Worm (Caenorhabditis elegans) whole organism, L4 larva: Measurements from ENCODE around the gene C50H11.8.
A peak's percentile ranks its signal among the peaks of the same experiment; 100 is the strongest.

Source experiments
- F10B5.3 ChIP-seq: sonication (generic microtip); optimal IDR thresholded peaks from 2 replicates; lab custom pipeline; 2016; ENCODE audit warnings: mild to moderate bottlenecking, missing genetic modification characterization, missing compliant biosample characterization
- F37D6.2 ChIP-seq: sonication (generic microtip); optimal IDR thresholded peaks from 2 replicates; lab custom pipeline; 2016; ENCODE audit warnings: mild to moderate bottlenecking, missing genetic modification characterization, missing compliant biosample characterization
- F44E2.7 ChIP-seq: fragments of 200-800 bp; sonication (Bioruptor generic); IDR thresholded peaks from 2 replicates; pipeline ENCODE4 v2.1.2; 2022; ENCODE audit warnings: missing genetic modification characterization, missing compliant biosample characterization
- F49E8.2 ChIP-seq: sonication (generic microtip); optimal IDR thresholded peaks from 2 replicates; lab custom pipeline; 2016; ENCODE audit warnings: missing compliant biosample characterization, mild to moderate bottlenecking, missing genetic modification characterization, borderline replicate concordance
- T26A8.4 ChIP-seq: fragments of 200-800 bp; sonication (Bioruptor generic); IDR thresholded peaks from 2 replicates; pipeline ENCODE4 v1.3.6; 2022; ENCODE audit warnings: missing genetic modification characterization, missing compliant biosample characterization
- Y105C5A.15 ChIP-seq: fragments of 200-800 bp; sonication (Bioruptor generic); IDR thresholded peaks from 2 replicates; pipeline ENCODE4 v1.3.6; 2022; ENCODE audit warnings: missing genetic modification characterization, missing compliant biosample characterization
- Y75B8A.6 ChIP-seq: fragments of 200-800 bp; sonication (Bioruptor generic); IDR thresholded peaks from 2 replicates; pipeline ENCODE4 v1.3.6; 2022; ENCODE audit warnings: missing genetic modification reagents, missing genetic modification characterization, missing compliant biosample characterization
- aha-1 ChIP-seq: fragments of 150-350 bp; peaks from one replicate; lab custom pipeline; 2014; ENCODE audit warnings: missing biosample characterization, missing genetic modification characterization
- aly-2 ChIP-seq: sonication (generic microtip); optimal IDR thresholded peaks from 2 replicates; lab custom pipeline; 2018; ENCODE audit warnings: missing biosample characterization, missing genetic modification characterization
- ama-1 ChIP-seq: fragments of 150-350 bp; optimal IDR thresholded peaks from 2 replicates; lab custom pipeline; 2014; ENCODE audit warnings: inconsistent platforms, mixed read lengths
- arid-1 ChIP-seq: fragments of 200-800 bp; sonication (Bioruptor generic); conservative IDR thresholded peaks from 2 replicates; pipeline ENCODE4 v1.3.6; 2022; ENCODE audit warnings: missing genetic modification reagents, missing genetic modification characterization, missing compliant biosample characterization
- ceh-20 ChIP-seq: fragments of 200-800 bp; sonication (Bioruptor generic); IDR thresholded peaks from 2 replicates; pipeline ENCODE4 v1.3.6; 2022; ENCODE audit warnings: missing genetic modification reagents, missing genetic modification characterization, missing compliant biosample characterization
- ceh-28 ChIP-seq: fragments of 150-350 bp; optimal IDR thresholded peaks from 2 replicates; lab custom pipeline; 2014; ENCODE audit warnings: missing biosample characterization, missing genetic modification reagents, missing genetic modification characterization
- cey-2 ChIP-seq: sonication (generic microtip); optimal IDR thresholded peaks from 3 replicates; lab custom pipeline; 2017; ENCODE audit warnings: missing genetic modification characterization, mild to moderate bottlenecking, missing compliant biosample characterization, antibody characterized with exemption, borderline replicate concordance; ENCODE audit not compliant: insufficient read depth
- daf-12 ChIP-seq: fragments of 150-350 bp; optimal IDR thresholded peaks from 2 replicates; lab custom pipeline; 2014; ENCODE audit warnings: missing biosample characterization, missing genetic modification reagents, missing genetic modification characterization
- daf-16 ChIP-seq, 3 experiments: sonication (generic microtip); optimal IDR thresholded peaks; 2 replicates each; lab custom pipeline; 2016 to 2017; ENCODE audit warnings: missing genetic modification characterization in 3 of 3, missing genetic modification reagents in 3 of 3, mild to moderate bottlenecking in 2 of 3, missing compliant biosample characterization in 2 of 3, missing biosample characterization in 1 of 3, moderate library complexity in 1 of 3
- daf-19 ChIP-seq: fragments of 200-800 bp; sonication (Bioruptor generic); conservative IDR thresholded peaks from 2 replicates; pipeline ENCODE4 v1.3.6; 2022; ENCODE audit warnings: missing genetic modification characterization, missing compliant biosample characterization
- dmd-8 ChIP-seq: fragments of 200-800 bp; sonication (Bioruptor generic); IDR thresholded peaks from 2 replicates; pipeline ENCODE4 v1.3.6; 2022; ENCODE audit warnings: missing genetic modification characterization, missing compliant biosample characterization
- dmd-9 ChIP-seq: fragments of 200-800 bp; sonication (Bioruptor generic); IDR thresholded peaks from 2 replicates; pipeline ENCODE4 v1.3.6; 2022; ENCODE audit warnings: missing genetic modification reagents, missing genetic modification characterization, missing compliant biosample characterization
- duxl-1 ChIP-seq: sonication (generic microtip); optimal IDR thresholded peaks from 2 replicates; lab custom pipeline; 2016; ENCODE audit warnings: mild to moderate bottlenecking, missing genetic modification characterization, moderate library complexity, missing compliant biosample characterization; ENCODE audit not compliant: poor library complexity
- dve-1 ChIP-seq: sonication (generic microtip); optimal IDR thresholded peaks from 2 replicates; lab custom pipeline; 2017; ENCODE audit warnings: antibody characterized with exemption, mild to moderate bottlenecking, missing genetic modification characterization, missing compliant biosample characterization; ENCODE audit not compliant: insufficient read depth
- egl-27 ChIP-seq: sonication (generic microtip); optimal IDR thresholded peaks from 3 replicates; lab custom pipeline; 2017; ENCODE audit warnings: missing biosample characterization, missing genetic modification reagents, missing genetic modification characterization
- lin-13 ChIP-seq: fragments of 150-350 bp; optimal IDR thresholded peaks from 2 replicates; lab custom pipeline; 2014; ENCODE audit warnings: missing biosample characterization, missing genetic modification reagents, missing genetic modification characterization
- lin-15B ChIP-seq: fragments of 150-350 bp; sonication (generic microtip); optimal IDR thresholded peaks from 3 replicates; lab custom pipeline; 2014; ENCODE audit warnings: missing biosample characterization, missing genetic modification characterization
- lin-38 ChIP-seq: fragments of 200-800 bp; sonication (Bioruptor generic); IDR thresholded peaks from 2 replicates; pipeline ENCODE4 v1.3.6; 2022; ENCODE audit warnings: missing genetic modification reagents, missing genetic modification characterization, missing compliant biosample characterization
- mxl-3 ChIP-seq: fragments of 200-800 bp; sonication (Bioruptor generic); optimal IDR thresholded peaks from 2 replicates; lab custom pipeline; 2018; ENCODE audit warnings: mild to moderate bottlenecking, missing genetic modification characterization, missing compliant biosample characterization
- nhr-237 ChIP-seq: sonication (generic microtip); optimal IDR thresholded peaks from 2 replicates; lab custom pipeline; 2017; ENCODE audit warnings: missing biosample characterization, missing genetic modification characterization
- nhr-42 ChIP-seq: fragments of 200-800 bp; sonication (Bioruptor generic); IDR thresholded peaks from 2 replicates; pipeline ENCODE4 v1.3.6; 2022; ENCODE audit warnings: missing genetic modification characterization, missing compliant biosample characterization
- nhr-48 ChIP-seq: sonication (generic microtip); optimal IDR thresholded peaks from 2 replicates; lab custom pipeline; 2016; ENCODE audit warnings: mild to moderate bottlenecking, missing genetic modification characterization, missing compliant biosample characterization
- nhr-76 ChIP-seq: fragments of 150-350 bp; optimal IDR thresholded peaks from 2 replicates; lab custom pipeline; 2014; ENCODE audit warnings: missing biosample characterization, missing genetic modification characterization
- nhr-77 ChIP-seq: fragments of 150-350 bp; optimal IDR thresholded peaks from 2 replicates; lab custom pipeline; 2014; ENCODE audit warnings: missing biosample characterization, missing genetic modification characterization
- php-3 ChIP-seq: fragments of 200-800 bp; sonication (Bioruptor generic); IDR thresholded peaks from 2 replicates; pipeline ENCODE4 v1.3.6; 2022; ENCODE audit warnings: missing genetic modification reagents, missing genetic modification characterization, missing compliant biosample characterization
- pqm-1 ChIP-seq: sonication (generic microtip); optimal IDR thresholded peaks from 2 replicates; lab custom pipeline; 2017; ENCODE audit warnings: missing biosample characterization, missing genetic modification characterization
- set-16 ChIP-seq: fragments of 200-800 bp; sonication (Bioruptor generic); IDR thresholded peaks from 2 replicates; pipeline ENCODE4 v1.3.6; 2022; ENCODE audit warnings: missing genetic modification reagents, missing genetic modification characterization, missing compliant biosample characterization
- skn-1 ChIP-seq: fragments of 150-350 bp; optimal IDR thresholded peaks from 2 replicates; lab custom pipeline; 2014; ENCODE audit warnings: missing biosample characterization, missing genetic modification characterization
- unc-62 ChIP-seq, 3 experiments: fragments of 150-350 bp in 1 of 3; sonication (generic microtip); optimal IDR thresholded peaks in 2 of 3; peaks in 1 of 3; 1 replicate in 1 of 3; 2 replicates in 2 of 3; lab custom pipeline; 2014 to 2017; ENCODE audit warnings: missing biosample characterization in 3 of 3, missing genetic modification characterization in 3 of 3, missing genetic modification reagents in 3 of 3, missing genotype in 1 of 3
- zag-1 ChIP-seq: fragments of 150-350 bp; optimal IDR thresholded peaks from 2 replicates; lab custom pipeline; 2014; ENCODE audit warnings: missing biosample characterization, missing genetic modification characterization
- ztf-11 ChIP-seq: fragments of 150-350 bp; optimal IDR thresholded peaks from 2 replicates; lab custom pipeline; 2014; ENCODE audit warnings: missing biosample characterization, missing genetic modification characterization

C50H11.8 gene

DNA sequence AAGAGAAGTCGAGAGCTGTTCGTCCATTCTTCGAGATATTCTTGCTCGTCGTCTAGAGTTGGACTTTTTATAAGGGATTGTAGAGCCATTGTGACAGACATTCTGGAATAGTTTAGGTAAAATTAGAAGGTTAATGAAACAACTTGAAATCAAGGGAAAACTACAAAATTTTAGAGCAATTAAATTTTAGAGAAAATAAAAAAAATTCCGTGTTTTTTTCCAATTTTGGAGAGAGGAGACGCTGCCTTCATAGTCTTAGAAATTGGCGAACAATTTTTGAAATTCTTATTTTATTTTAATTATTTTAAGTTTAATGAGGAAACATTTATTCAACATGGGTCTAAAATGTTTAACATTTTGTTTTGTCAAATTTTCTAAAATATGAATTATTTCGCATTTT, 17.2 kb downstream of the C50H11.8 start, which contains the start of gene C50H11.13:
Gene C50H11.13, minus strand, starts transcription at position 101 of the 400 bp plus-strand sequence.
- no peak for TF ChIP-seq nhr-42 (GFP tag; lab: Robert Waterston, UW)
- no peak for TF ChIP-seq cey-2 (tag; lab: Kevin White, UChicago)
- no peak for TF ChIP-seq daf-19 (GFP tag; lab: Robert Waterston, UW)
- no peak for TF ChIP-seq nhr-76 (tag; lab: Kevin White, UChicago)
- TF ChIP-seq skn-1 (tag; lab: Kevin White, UChicago), result no peak
- no peak for TF ChIP-seq zag-1
- TF ChIP-seq F37D6.2 (tag; lab: Kevin White, UChicago), result no peak
- TF ChIP-seq nhr-237 (tag; lab: Kevin White, UChicago), result no peak
- TF ChIP-seq, all 104 proteins: peak for 0

DNA sequence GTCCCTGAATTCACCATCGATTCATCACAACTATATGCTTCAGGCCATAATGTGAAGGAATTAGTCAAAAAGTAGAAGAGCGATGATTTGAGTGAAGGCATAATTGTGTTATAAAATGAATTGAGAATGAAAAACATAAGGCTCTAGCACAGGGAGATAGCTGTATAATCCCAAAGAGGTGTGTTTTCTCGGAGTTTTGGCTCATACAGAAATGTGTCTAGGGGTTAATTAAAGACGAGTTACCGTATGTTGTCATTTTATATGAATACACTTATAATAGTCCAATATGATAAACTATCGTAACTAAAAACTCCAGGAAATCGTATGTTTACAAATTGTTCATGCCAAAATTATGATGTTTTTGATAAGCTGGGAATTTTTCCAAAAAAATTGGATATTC, 26.4 kb downstream of the C50H11.8 start, which contains the start of gene srt-5:
Gene srt-5, minus strand, starts transcription at position 101 of the 400 bp plus-strand sequence.
- TF ChIP-seq dmd-8 (GFP tag; lab: Robert Waterston, UW) (no peak), egl-27 (tag; lab: Kevin White, UChicago) (no peak), nhr-42 (GFP tag; lab: Robert Waterston, UW) (no peak), unc-62 (GFP tag; optimal IDR thresholded peaks at IDR 0.05 in 1 of 2; lab: Kevin White, UChicago) (peak in 1 of 2 experiments; percentile 61), unc-62 (tag; optimal IDR thresholded peaks at IDR 0.05; lab: Kevin White, UChicago) (no peak), lin-15B (tag; lab: Kevin White, UChicago) (no peak), Y75B8A.6 (GFP tag; lab: Robert Waterston, UW) (no peak), php-3 (GFP tag; lab: Robert Waterston, UW) (no peak)

DNA sequence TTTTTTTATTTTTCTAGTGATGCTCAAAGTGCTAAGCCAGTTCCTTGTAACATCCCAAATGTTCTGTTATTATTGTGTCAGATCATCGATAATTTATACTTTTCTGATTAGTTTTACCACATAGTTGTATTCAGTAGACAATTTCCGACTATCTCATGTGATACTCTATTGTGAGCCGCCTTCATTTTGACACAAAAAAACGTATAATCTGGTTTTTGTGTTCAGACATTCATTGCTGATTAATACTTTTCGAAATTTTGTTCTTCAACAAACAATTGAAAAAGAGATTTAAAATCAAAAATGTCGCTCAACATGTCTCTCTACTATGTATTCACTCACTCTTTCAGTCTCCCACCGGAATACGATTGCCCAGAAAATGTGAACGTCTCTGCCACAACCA, 27.1 kb downstream of the C50H11.8 start, which contains the start of gene srt-7:
Gene srt-7, plus strand, starts transcription at position 301 of the 400 bp plus-strand sequence.
- TF ChIP-seq ama-1 (lab: Kevin White, UChicago) (no peak), daf-12 (tag; lab: Kevin White, UChicago) (no peak), T26A8.4 (GFP tag; lab: Robert Waterston, UW) (no peak), Y105C5A.15 (no peak), Y75B8A.6 (GFP tag; lab: Robert Waterston, UW) (no peak), set-16 (no peak), daf-16 (GFP tag; optimal IDR thresholded peaks at IDR 0.05; lab: Kevin White, UChicago) (no peak), daf-16 (tag; optimal IDR thresholded peaks at IDR 0.05; lab: Kevin White, UChicago) (no peak), nhr-48 (tag; lab: Kevin White, UChicago) (no peak), skn-1 (tag; lab: Kevin White, UChicago) (no peak), dmd-8 (GFP tag; lab: Robert Waterston, UW) (no peak), ztf-11 (tag; lab: Kevin White, UChicago) (no peak), nhr-42 (GFP tag; lab: Robert Waterston, UW) (no peak), pqm-1 (no peak)

DNA sequence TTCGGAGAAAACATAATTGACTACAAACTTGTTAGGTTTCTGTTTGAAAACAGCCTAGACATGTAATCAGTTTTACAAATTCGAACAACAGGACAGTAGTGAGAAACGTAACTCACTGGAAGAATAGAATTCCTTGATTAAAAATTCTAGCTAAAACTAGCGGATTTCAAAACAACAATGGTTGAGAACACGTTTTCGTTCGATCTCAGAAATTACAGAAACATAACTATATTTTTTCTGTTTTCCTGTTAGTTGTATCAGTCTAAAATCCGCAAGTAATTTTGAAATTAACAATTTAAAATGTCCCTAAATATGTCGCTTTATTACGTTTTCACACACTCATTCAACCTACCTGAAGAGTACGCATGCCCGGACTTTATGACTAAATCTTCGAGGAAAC, 31.9 kb downstream of the C50H11.8 start, which contains the start of gene srt-8:
Gene srt-8, plus strand, starts transcription at position 301 of the 400 bp plus-strand sequence.
- TF ChIP-seq duxl-1 (tag; lab: Kevin White, UChicago) (no peak), ceh-20 (GFP tag; lab: Robert Waterston, UW) (no peak), dmd-8 (GFP tag; lab: Robert Waterston, UW) (no peak), lin-13 (GFP tag; lab: Kevin White, UChicago) (no peak)

DNA sequence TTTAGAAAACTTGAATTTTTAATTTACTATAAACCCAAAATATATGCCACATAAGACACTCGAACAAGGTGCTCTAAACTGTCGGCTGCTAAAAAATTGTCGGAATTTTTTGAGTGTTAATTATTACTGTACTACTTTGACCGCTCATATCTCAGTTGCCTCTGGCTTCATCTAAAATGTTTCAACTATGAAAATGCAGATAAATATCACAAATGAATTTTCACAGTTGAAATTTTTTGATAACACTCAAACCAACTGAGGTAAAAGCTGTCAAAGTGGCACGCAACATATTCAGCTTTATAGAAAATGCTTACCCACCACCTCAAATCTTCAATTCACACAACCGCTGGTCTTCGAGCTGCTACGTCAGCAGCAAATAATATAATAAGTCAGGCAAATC, 34.4 kb downstream of the C50H11.8 start, which contains the start of gene acs-21:
Gene acs-21, plus strand, starts transcription at position 301 of the 400 bp plus-strand sequence.
- TF ChIP-seq dve-1 (tag; lab: Kevin White, UChicago), result no peak
- no peak for TF ChIP-seq daf-12 (tag; lab: Kevin White, UChicago)
- TF ChIP-seq php-3 (GFP tag; lab: Robert Waterston, UW), result no peak
- TF ChIP-seq lin-38, result no peak
- TF ChIP-seq set-16, result no peak
- TF ChIP-seq pqm-1, result no peak
- no peak for TF ChIP-seq F44E2.7
- no peak for TF ChIP-seq aly-2
- TF ChIP-seq ceh-28, result no peak
- no peak for TF ChIP-seq F49E8.2 (tag; lab: Kevin White, UChicago)
- TF ChIP-seq F10B5.3 (tag; lab: Kevin White, UChicago), result no peak
- no peak for TF ChIP-seq arid-1 (GFP tag; lab: Robert Waterston, UW)
- TF ChIP-seq aha-1 (tag; lab: Kevin White, UChicago), result no peak
- TF ChIP-seq dmd-9 (GFP tag; lab: Robert Waterston, UW), result no peak
- no peak for TF ChIP-seq mxl-3 (GFP tag; lab: Kevin White, UChicago)
- no peak for TF ChIP-seq nhr-77
- TF ChIP-seq Y105C5A.15, result no peak
- no peak for TF ChIP-seq nhr-48 (tag; lab: Kevin White, UChicago)
